Worm (Caenorhabditis elegans) whole organism, L4 larva: ENCODE measurements around the gene Y7A5A.2.

ENCODE experiments used
- F49E8.2 ChIP-seq: sonication (generic microtip); optimal IDR thresholded peaks from 2 replicates; lab custom pipeline; 2016; ENCODE audit warnings: missing compliant biosample characterization, mild to moderate bottlenecking, missing genetic modification characterization, borderline replicate concordance
- T20F7.1 ChIP-seq: fragments of 200-800 bp; sonication (Bioruptor generic); optimal IDR thresholded peaks from 2 replicates; lab custom pipeline; 2018; ENCODE audit warnings: mild to moderate bottlenecking, missing genetic modification characterization, missing compliant biosample characterization
- Y105C5A.15 ChIP-seq: fragments of 200-800 bp; sonication (Bioruptor generic); IDR thresholded peaks from 2 replicates; pipeline ENCODE4 v1.3.6; 2022; ENCODE audit warnings: missing genetic modification characterization, missing compliant biosample characterization
- Y48G9A.11 ChIP-seq: fragments of 200-800 bp; sonication (Bioruptor generic); IDR thresholded peaks from 2 replicates; pipeline ENCODE4 v1.3.6; 2022; ENCODE audit warnings: missing genetic modification reagents, missing genetic modification characterization, missing compliant biosample characterization
- ZK546.5 ChIP-seq, 2 experiments: sonication (generic microtip); optimal IDR thresholded peaks; 2 replicates each; lab custom pipeline; 2017; ENCODE audit warnings: missing biosample characterization in 2 of 2, missing genetic modification characterization in 2 of 2
- aly-2 ChIP-seq: sonication (generic microtip); optimal IDR thresholded peaks from 2 replicates; lab custom pipeline; 2018; ENCODE audit warnings: missing biosample characterization, missing genetic modification characterization
- attf-4 ChIP-seq: sonication (generic microtip); optimal IDR thresholded peaks from 3 replicates; lab custom pipeline; 2017; ENCODE audit warnings: missing biosample characterization, missing genetic modification characterization
- ceh-20 ChIP-seq: fragments of 200-800 bp; sonication (Bioruptor generic); IDR thresholded peaks from 2 replicates; pipeline ENCODE4 v1.3.6; 2022; ENCODE audit warnings: missing genetic modification reagents, missing genetic modification characterization, missing compliant biosample characterization
- ceh-28 ChIP-seq: fragments of 150-350 bp; optimal IDR thresholded peaks from 2 replicates; lab custom pipeline; 2014; ENCODE audit warnings: missing biosample characterization, missing genetic modification reagents, missing genetic modification characterization
- ceh-62 ChIP-seq: sonication (generic microtip); optimal IDR thresholded peaks from 2 replicates; lab custom pipeline; 2017; ENCODE audit warnings: missing biosample characterization, missing genetic modification characterization
- ceh-82 ChIP-seq: sonication (generic microtip); optimal IDR thresholded peaks from 2 replicates; lab custom pipeline; 2017; ENCODE audit warnings: missing biosample characterization, missing genetic modification characterization
- cey-2 ChIP-seq: sonication (generic microtip); optimal IDR thresholded peaks from 3 replicates; lab custom pipeline; 2017; ENCODE audit warnings: missing genetic modification characterization, mild to moderate bottlenecking, missing compliant biosample characterization, antibody characterized with exemption, borderline replicate concordance; ENCODE audit not compliant: insufficient read depth
- daf-12 ChIP-seq: fragments of 150-350 bp; optimal IDR thresholded peaks from 2 replicates; lab custom pipeline; 2014; ENCODE audit warnings: missing biosample characterization, missing genetic modification reagents, missing genetic modification characterization
- daf-16 ChIP-seq, 3 experiments: sonication (generic microtip); optimal IDR thresholded peaks; 2 replicates each; lab custom pipeline; 2016 to 2017; ENCODE audit warnings: missing genetic modification characterization in 3 of 3, missing genetic modification reagents in 3 of 3, mild to moderate bottlenecking in 2 of 3, missing compliant biosample characterization in 2 of 3, missing biosample characterization in 1 of 3, moderate library complexity in 1 of 3
- daf-19 ChIP-seq: fragments of 200-800 bp; sonication (Bioruptor generic); conservative IDR thresholded peaks from 2 replicates; pipeline ENCODE4 v1.3.6; 2022; ENCODE audit warnings: missing genetic modification characterization, missing compliant biosample characterization
- dmd-8 ChIP-seq: fragments of 200-800 bp; sonication (Bioruptor generic); IDR thresholded peaks from 2 replicates; pipeline ENCODE4 v1.3.6; 2022; ENCODE audit warnings: missing genetic modification characterization, missing compliant biosample characterization
- egl-43 ChIP-seq: fragments of 200-800 bp; sonication (Bioruptor generic); IDR thresholded peaks from 2 replicates; pipeline ENCODE4 v1.3.6; 2022; ENCODE audit warnings: missing genetic modification reagents, missing genetic modification characterization, missing compliant biosample characterization
- fkh-10 ChIP-seq: fragments of 150-350 bp; optimal IDR thresholded peaks from 2 replicates; lab custom pipeline; 2014; ENCODE audit warnings: missing biosample characterization, missing genetic modification reagents, missing genetic modification characterization
- fos-1 ChIP-seq: fragments of 150-350 bp; optimal IDR thresholded peaks from 2 replicates; lab custom pipeline; 2014; ENCODE audit warnings: missing biosample characterization, missing genetic modification characterization
- gei-8 ChIP-seq: fragments of 200-800 bp; sonication (Bioruptor generic); optimal IDR thresholded peaks from 2 replicates; lab custom pipeline; 2018; ENCODE audit warnings: mild to moderate bottlenecking, missing genetic modification characterization, missing compliant biosample characterization
- lim-7 ChIP-seq: fragments of 200-800 bp; sonication (Bioruptor generic); IDR thresholded peaks from 2 replicates; pipeline ENCODE4 v1.3.6; 2022; ENCODE audit warnings: missing genetic modification characterization, missing compliant biosample characterization
- lin-1 ChIP-seq: fragments of 200-800 bp; sonication (Bioruptor generic); IDR thresholded peaks from 2 replicates; pipeline ENCODE4 v1.3.6; 2022; ENCODE audit warnings: missing genetic modification reagents, missing genetic modification characterization, missing compliant biosample characterization
- lin-15B ChIP-seq: fragments of 150-350 bp; sonication (generic microtip); optimal IDR thresholded peaks from 3 replicates; lab custom pipeline; 2014; ENCODE audit warnings: missing biosample characterization, missing genetic modification characterization
- lin-29 ChIP-seq: fragments of 200-800 bp; sonication (Bioruptor generic); IDR thresholded peaks from 2 replicates; pipeline ENCODE4 v1.3.6; 2022; ENCODE audit warnings: missing genetic modification reagents, missing genetic modification characterization, missing compliant biosample characterization
- lir-3 ChIP-seq: sonication (generic microtip); optimal IDR thresholded peaks from 2 replicates; lab custom pipeline; 2016; ENCODE audit warnings: mild to moderate bottlenecking, missing genetic modification characterization, missing compliant biosample characterization
- lsy-2 ChIP-seq, 2 experiments: fragments of 150-350 bp in 1 of 2; sonication (generic microtip) in 1 of 2; optimal IDR thresholded peaks; 2 replicates each; lab custom pipeline; 2014 to 2017; ENCODE audit warnings: missing biosample characterization in 2 of 2, missing genetic modification characterization in 2 of 2
- madf-9 ChIP-seq: fragments of 200-800 bp; sonication (Bioruptor generic); conservative IDR thresholded peaks from 2 replicates; pipeline ENCODE4 v1.3.6; 2022; ENCODE audit warnings: missing genetic modification reagents, missing genetic modification characterization, missing compliant biosample characterization
- mdl-1 ChIP-seq, 2 experiments: fragments of 150-350 bp in 1 of 2; sonication (generic microtip) in 1 of 2; optimal IDR thresholded peaks; 2 replicates each; lab custom pipeline; 2014 to 2017; ENCODE audit warnings: missing biosample characterization in 2 of 2, missing genetic modification characterization in 2 of 2
- mes-2 ChIP-seq: sonication (generic microtip); optimal IDR thresholded peaks from 2 replicates; lab custom pipeline; 2016; ENCODE audit warnings: missing genotype, mild to moderate bottlenecking, missing genetic modification characterization, missing compliant biosample characterization; ENCODE audit not compliant: poor library complexity, severe bottlenecking
- mxl-2 ChIP-seq: fragments of 200-800 bp; sonication (Bioruptor generic); conservative IDR thresholded peaks from 2 replicates; pipeline ENCODE4 v1.3.6; 2022; ENCODE audit warnings: missing genetic modification reagents, missing genetic modification characterization, missing compliant biosample characterization
- mxl-3 ChIP-seq: fragments of 200-800 bp; sonication (Bioruptor generic); optimal IDR thresholded peaks from 2 replicates; lab custom pipeline; 2018; ENCODE audit warnings: mild to moderate bottlenecking, missing genetic modification characterization, missing compliant biosample characterization
- nhr-10 ChIP-seq: fragments of 150-350 bp; optimal IDR thresholded peaks from 2 replicates; lab custom pipeline; 2014; ENCODE audit warnings: missing biosample characterization, missing genetic modification characterization
- nhr-102 ChIP-seq: sonication (generic microtip); optimal IDR thresholded peaks from 2 replicates; lab custom pipeline; 2016; ENCODE audit warnings: mild to moderate bottlenecking, missing genetic modification characterization, moderate library complexity, missing compliant biosample characterization
- nhr-28 ChIP-seq: fragments of 150-350 bp; optimal IDR thresholded peaks from 2 replicates; lab custom pipeline; 2014; ENCODE audit warnings: missing biosample characterization, missing genetic modification characterization
- nhr-41 ChIP-seq: fragments of 200-800 bp; sonication (Bioruptor generic); IDR thresholded peaks from 2 replicates; pipeline ENCODE4 v1.3.6; 2022; ENCODE audit warnings: missing genetic modification reagents, missing genetic modification characterization, missing compliant biosample characterization
- nhr-48 ChIP-seq: sonication (generic microtip); optimal IDR thresholded peaks from 2 replicates; lab custom pipeline; 2016; ENCODE audit warnings: mild to moderate bottlenecking, missing genetic modification characterization, missing compliant biosample characterization
- nhr-6 ChIP-seq: fragments of 150-350 bp; optimal IDR thresholded peaks from 2 replicates; lab custom pipeline; 2014; ENCODE audit warnings: missing biosample characterization, missing genetic modification characterization
- php-3 ChIP-seq: fragments of 200-800 bp; sonication (Bioruptor generic); IDR thresholded peaks from 2 replicates; pipeline ENCODE4 v1.3.6; 2022; ENCODE audit warnings: missing genetic modification reagents, missing genetic modification characterization, missing compliant biosample characterization
- pqm-1 ChIP-seq: sonication (generic microtip); optimal IDR thresholded peaks from 2 replicates; lab custom pipeline; 2017; ENCODE audit warnings: missing biosample characterization, missing genetic modification characterization
- rbr-2 ChIP-seq: sonication (generic microtip); optimal IDR thresholded peaks from 2 replicates; lab custom pipeline; 2016; ENCODE audit warnings: missing genotype, missing genetic modification characterization, missing compliant biosample characterization
- sdz-12 ChIP-seq: fragments of 200-800 bp; sonication (Bioruptor generic); optimal IDR thresholded peaks from 2 replicates; lab custom pipeline; 2018; ENCODE audit warnings: mild to moderate bottlenecking, missing genetic modification characterization, missing compliant biosample characterization
- set-16 ChIP-seq: fragments of 200-800 bp; sonication (Bioruptor generic); IDR thresholded peaks from 2 replicates; pipeline ENCODE4 v1.3.6; 2022; ENCODE audit warnings: missing genetic modification reagents, missing genetic modification characterization, missing compliant biosample characterization
- skn-1 ChIP-seq: fragments of 150-350 bp; optimal IDR thresholded peaks from 2 replicates; lab custom pipeline; 2014; ENCODE audit warnings: missing biosample characterization, missing genetic modification characterization
- snpc-4 ChIP-seq: fragments of 150-350 bp; optimal IDR thresholded peaks from 2 replicates; lab custom pipeline; 2014; ENCODE audit warnings: missing biosample characterization, missing genetic modification characterization
- spr-3 ChIP-seq: fragments of 200-800 bp; sonication (Bioruptor generic); optimal IDR thresholded peaks from 2 replicates; lab custom pipeline; 2018; ENCODE audit warnings: mild to moderate bottlenecking, missing genetic modification characterization, missing compliant biosample characterization
- tag-97 ChIP-seq: fragments of 200-800 bp; sonication (Bioruptor generic); IDR thresholded peaks from 2 replicates; pipeline ENCODE4 v1.3.6; 2022; ENCODE audit warnings: missing genetic modification characterization, missing compliant biosample characterization
- tra-1 ChIP-seq: fragments of 200-800 bp; sonication (Bioruptor generic); IDR thresholded peaks from 2 replicates; pipeline ENCODE4 v1.3.6; 2022; ENCODE audit warnings: missing genetic modification reagents, missing genetic modification characterization, missing compliant biosample characterization
- zag-1 ChIP-seq: fragments of 150-350 bp; optimal IDR thresholded peaks from 2 replicates; lab custom pipeline; 2014; ENCODE audit warnings: missing biosample characterization, missing genetic modification characterization
- zfp-2 ChIP-seq: sonication (generic microtip); optimal IDR thresholded peaks from 2 replicates; lab custom pipeline; 2016; ENCODE audit warnings: mild to moderate bottlenecking, missing genetic modification characterization, missing compliant biosample characterization
- zfp-3 ChIP-seq: fragments of 200-800 bp; sonication (Bioruptor generic); conservative IDR thresholded peaks from 2 replicates; pipeline ENCODE4 v1.3.6; 2022; ENCODE audit warnings: missing genetic modification reagents, missing genetic modification characterization, missing compliant biosample characterization
- ztf-7 ChIP-seq: fragments of 150-350 bp; optimal IDR thresholded peaks from 2 replicates; lab custom pipeline; 2014; ENCODE audit warnings: missing biosample characterization, missing genetic modification characterization

Gene Y7A5A.2

ce11 chrX:15773262-15773908 lies 850 bp upstream of the Y7A5A.2 start, which contains the start of gene Y7A5A.13 (continued):
- TF ChIP-seq mxl-3 (GFP tag; lab: Kevin White, UChicago): no peak
- no peak; the same call in 1 of the 2 replicates for TF ChIP-seq madf-9
- TF ChIP-seq egl-43 (GFP tag; lab: Robert Waterston, UW): peak; percentile 74
- no peak for TF ChIP-seq cey-2 (tag; lab: Kevin White, UChicago)
- TF ChIP-seq nhr-28 (tag; lab: Kevin White, UChicago): no peak
- TF ChIP-seq tra-1 (GFP tag; lab: Robert Waterston, UW): peak; percentile 75
- peak; percentile 17 for TF ChIP-seq lir-3 (tag; lab: Kevin White, UChicago)
- no peak for TF ChIP-seq zfp-2 (tag; lab: Kevin White, UChicago)
- peak; percentile 51 for TF ChIP-seq nhr-48 (tag; lab: Kevin White, UChicago)
- TF ChIP-seq attf-4 (tag; lab: Kevin White, UChicago): no peak
- TF ChIP-seq spr-3 (GFP tag; lab: Kevin White, UChicago): peak; percentile 13
- peak; percentile 58 for TF ChIP-seq mes-2
- no peak for TF ChIP-seq aly-2 (tag; lab: Kevin White, UChicago)
- no peak for TF ChIP-seq snpc-4
- no peak for TF ChIP-seq F49E8.2 (tag; lab: Kevin White, UChicago)
- no peak for TF ChIP-seq ceh-28 (tag; lab: Kevin White, UChicago)
- TF ChIP-seq set-16: no peak
- TF ChIP-seq zag-1 (tag; lab: Kevin White, UChicago): no peak
- TF ChIP-seq daf-16 (GFP tag; optimal IDR thresholded peaks at IDR 0.05; lab: Kevin White, UChicago): peak; percentile 59 to 80
- peak; percentile 67 for TF ChIP-seq daf-16 (tag; optimal IDR thresholded peaks at IDR 0.05; lab: Kevin White, UChicago)
- no peak for TF ChIP-seq ztf-7 (tag; lab: Kevin White, UChicago)
- TF ChIP-seq ceh-62: no peak
- TF ChIP-seq lin-1: peak; percentile 57
- no peak for TF ChIP-seq mxl-2 (GFP tag; lab: Robert Waterston, UW)
- TF ChIP-seq nhr-10: no peak
- TF ChIP-seq mdl-1 (tag; optimal IDR thresholded peaks at IDR 0.05; lab: Kevin White, UChicago): no peak
- TF ChIP-seq ceh-82 (tag; lab: Kevin White, UChicago): no peak
- TF ChIP-seq lin-15B (tag; lab: Kevin White, UChicago): no peak
- 0 out of 2 replicates have a peak, but pooled peaks have one; percentile 52 for TF ChIP-seq ceh-20
- TF ChIP-seq nhr-41 (GFP tag; lab: Robert Waterston, UW): no peak
- no peak for TF ChIP-seq Y48G9A.11 (GFP tag; lab: Robert Waterston, UW)
- no peak for TF ChIP-seq zfp-3 (GFP tag; lab: Robert Waterston, UW)
- no peak for TF ChIP-seq gei-8
- TF ChIP-seq tag-97 (GFP tag; lab: Robert Waterston, UW): no peak
- TF ChIP-seq daf-12 (tag; lab: Kevin White, UChicago): no peak
- TF ChIP-seq lim-7 (GFP tag; lab: Robert Waterston, UW): peak; percentile 81
- no peak for TF ChIP-seq ZK546.5 (tag; optimal IDR thresholded peaks at IDR 0.05; lab: Kevin White, UChicago)
- TF ChIP-seq lin-29 (GFP tag; lab: Robert Waterston, UW): no peak
- no peak for TF ChIP-seq skn-1 (tag; lab: Kevin White, UChicago)
- TF ChIP-seq nhr-6 (tag; lab: Kevin White, UChicago): no peak
- no peak for TF ChIP-seq pqm-1 (tag; lab: Kevin White, UChicago)
- 0 out of 2 replicates have a peak, but pooled peaks have one; percentile 33 for TF ChIP-seq dmd-8 (GFP tag; lab: Robert Waterston, UW)
- TF ChIP-seq Y105C5A.15 (GFP tag; lab: Robert Waterston, UW): no peak
- no peak for TF ChIP-seq rbr-2
- TF ChIP-seq lsy-2 (tag; optimal IDR thresholded peaks at IDR 0.05; lab: Kevin White, UChicago): no peak
- no peak for TF ChIP-seq fkh-10 (GFP tag; lab: Kevin White, UChicago)
- TF ChIP-seq sdz-12: no peak
- peak; percentile 61 for TF ChIP-seq nhr-102 (tag; lab: Kevin White, UChicago)
- TF ChIP-seq T20F7.1 (GFP tag; lab: Kevin White, UChicago): no peak
- no peak for TF ChIP-seq daf-19
- TF ChIP-seq fos-1 (tag; lab: Kevin White, UChicago): no peak
- TF ChIP-seq php-3: no peak
